Worm (Caenorhabditis elegans) whole organism, L4 larva: Measurements from ENCODE around the gene Y51H4A.941.
"Not testable (repeated sequence)": the region's sequence is repeated elsewhere in the genome, so short reads cannot be mapped to it uniquely, and the experiment has no call there.

ENCODE experiments used
- F10B5.3 ChIP-seq: sonication (generic microtip); optimal IDR thresholded peaks from 2 replicates; lab custom pipeline; 2016; ENCODE audit warnings: mild to moderate bottlenecking, missing genetic modification characterization, missing compliant biosample characterization
- F44E2.7 ChIP-seq: fragments of 200-800 bp; sonication (Bioruptor generic); IDR thresholded peaks from 2 replicates; pipeline ENCODE4 v2.1.2; 2022; ENCODE audit warnings: missing genetic modification characterization, missing compliant biosample characterization
- T20F7.1 ChIP-seq: fragments of 200-800 bp; sonication (Bioruptor generic); optimal IDR thresholded peaks from 2 replicates; lab custom pipeline; 2018; ENCODE audit warnings: mild to moderate bottlenecking, missing genetic modification characterization, missing compliant biosample characterization
- Y75B8A.6 ChIP-seq: fragments of 200-800 bp; sonication (Bioruptor generic); IDR thresholded peaks from 2 replicates; pipeline ENCODE4 v1.3.6; 2022; ENCODE audit warnings: missing genetic modification reagents, missing genetic modification characterization, missing compliant biosample characterization
- ZK546.5 ChIP-seq, 2 experiments: sonication (generic microtip); optimal IDR thresholded peaks; 2 replicates each; lab custom pipeline; 2017; ENCODE audit warnings: missing biosample characterization in 2 of 2, missing genetic modification characterization in 2 of 2
- aha-1 ChIP-seq: fragments of 150-350 bp; peaks from one replicate; lab custom pipeline; 2014; ENCODE audit warnings: missing biosample characterization, missing genetic modification characterization
- ama-1 ChIP-seq: fragments of 150-350 bp; optimal IDR thresholded peaks from 2 replicates; lab custom pipeline; 2014; ENCODE audit warnings: inconsistent platforms, mixed read lengths
- arid-1 ChIP-seq: fragments of 200-800 bp; sonication (Bioruptor generic); conservative IDR thresholded peaks from 2 replicates; pipeline ENCODE4 v1.3.6; 2022; ENCODE audit warnings: missing genetic modification reagents, missing genetic modification characterization, missing compliant biosample characterization
- ceh-28 ChIP-seq: fragments of 150-350 bp; optimal IDR thresholded peaks from 2 replicates; lab custom pipeline; 2014; ENCODE audit warnings: missing biosample characterization, missing genetic modification reagents, missing genetic modification characterization
- ceh-62 ChIP-seq: sonication (generic microtip); optimal IDR thresholded peaks from 2 replicates; lab custom pipeline; 2017; ENCODE audit warnings: missing biosample characterization, missing genetic modification characterization
- cey-2 ChIP-seq: sonication (generic microtip); optimal IDR thresholded peaks from 3 replicates; lab custom pipeline; 2017; ENCODE audit warnings: missing genetic modification characterization, mild to moderate bottlenecking, missing compliant biosample characterization, antibody characterized with exemption, borderline replicate concordance; ENCODE audit not compliant: insufficient read depth
- ctbp-1 ChIP-seq: fragments of 200-800 bp; sonication (Bioruptor generic); IDR thresholded peaks from 2 replicates; pipeline ENCODE4 v1.3.6; 2022; ENCODE audit warnings: missing genetic modification reagents, missing genetic modification characterization, missing compliant biosample characterization
- daf-12 ChIP-seq: fragments of 150-350 bp; optimal IDR thresholded peaks from 2 replicates; lab custom pipeline; 2014; ENCODE audit warnings: missing biosample characterization, missing genetic modification reagents, missing genetic modification characterization
- daf-16 ChIP-seq, 3 experiments: sonication (generic microtip); optimal IDR thresholded peaks; 2 replicates each; lab custom pipeline; 2016 to 2017; ENCODE audit warnings: missing genetic modification characterization in 3 of 3, missing genetic modification reagents in 3 of 3, mild to moderate bottlenecking in 2 of 3, missing compliant biosample characterization in 2 of 3, missing biosample characterization in 1 of 3, moderate library complexity in 1 of 3
- daf-19 ChIP-seq: fragments of 200-800 bp; sonication (Bioruptor generic); conservative IDR thresholded peaks from 2 replicates; pipeline ENCODE4 v1.3.6; 2022; ENCODE audit warnings: missing genetic modification characterization, missing compliant biosample characterization
- daf-8 ChIP-seq: fragments of 200-800 bp; sonication (Bioruptor generic); IDR thresholded peaks from 2 replicates; pipeline ENCODE4 v1.3.6; 2022; ENCODE audit warnings: missing genetic modification characterization, missing compliant biosample characterization
- dmd-6 ChIP-seq: fragments of 200-800 bp; sonication (Bioruptor generic); IDR thresholded peaks from 2 replicates; pipeline ENCODE4 v1.3.6; 2022; ENCODE audit warnings: missing genetic modification reagents, missing genetic modification characterization, missing compliant biosample characterization
- dmd-8 ChIP-seq: fragments of 200-800 bp; sonication (Bioruptor generic); IDR thresholded peaks from 2 replicates; pipeline ENCODE4 v1.3.6; 2022; ENCODE audit warnings: missing genetic modification characterization, missing compliant biosample characterization
- dve-1 ChIP-seq: sonication (generic microtip); optimal IDR thresholded peaks from 2 replicates; lab custom pipeline; 2017; ENCODE audit warnings: antibody characterized with exemption, mild to moderate bottlenecking, missing genetic modification characterization, missing compliant biosample characterization; ENCODE audit not compliant: insufficient read depth
- egl-43 ChIP-seq: fragments of 200-800 bp; sonication (Bioruptor generic); IDR thresholded peaks from 2 replicates; pipeline ENCODE4 v1.3.6; 2022; ENCODE audit warnings: missing genetic modification reagents, missing genetic modification characterization, missing compliant biosample characterization
- fkh-10 ChIP-seq: fragments of 150-350 bp; optimal IDR thresholded peaks from 2 replicates; lab custom pipeline; 2014; ENCODE audit warnings: missing biosample characterization, missing genetic modification reagents, missing genetic modification characterization
- fos-1 ChIP-seq: fragments of 150-350 bp; optimal IDR thresholded peaks from 2 replicates; lab custom pipeline; 2014; ENCODE audit warnings: missing biosample characterization, missing genetic modification characterization
- gei-8 ChIP-seq: fragments of 200-800 bp; sonication (Bioruptor generic); optimal IDR thresholded peaks from 2 replicates; lab custom pipeline; 2018; ENCODE audit warnings: mild to moderate bottlenecking, missing genetic modification characterization, missing compliant biosample characterization
- hlh-30 ChIP-seq: sonication (generic microtip); optimal IDR thresholded peaks from 2 replicates; lab custom pipeline; 2017; ENCODE audit warnings: antibody characterized with exemption, mild to moderate bottlenecking, missing genetic modification characterization, missing compliant biosample characterization; ENCODE audit not compliant: insufficient read depth
- lin-13 ChIP-seq: fragments of 150-350 bp; optimal IDR thresholded peaks from 2 replicates; lab custom pipeline; 2014; ENCODE audit warnings: missing biosample characterization, missing genetic modification reagents, missing genetic modification characterization
- lin-15B ChIP-seq: fragments of 150-350 bp; sonication (generic microtip); optimal IDR thresholded peaks from 3 replicates; lab custom pipeline; 2014; ENCODE audit warnings: missing biosample characterization, missing genetic modification characterization
- lin-29 ChIP-seq: fragments of 200-800 bp; sonication (Bioruptor generic); IDR thresholded peaks from 2 replicates; pipeline ENCODE4 v1.3.6; 2022; ENCODE audit warnings: missing genetic modification reagents, missing genetic modification characterization, missing compliant biosample characterization
- lin-38 ChIP-seq: fragments of 200-800 bp; sonication (Bioruptor generic); IDR thresholded peaks from 2 replicates; pipeline ENCODE4 v1.3.6; 2022; ENCODE audit warnings: missing genetic modification reagents, missing genetic modification characterization, missing compliant biosample characterization
- lsy-2 ChIP-seq, 2 experiments: fragments of 150-350 bp in 1 of 2; sonication (generic microtip) in 1 of 2; optimal IDR thresholded peaks; 2 replicates each; lab custom pipeline; 2014 to 2017; ENCODE audit warnings: missing biosample characterization in 2 of 2, missing genetic modification characterization in 2 of 2
- madf-5 ChIP-seq, 2 experiments: fragments of 200-800 bp; sonication (Bioruptor generic); IDR thresholded peaks; 2 replicates each; pipeline ENCODE4 v1.3.6; 2022; ENCODE audit warnings: missing compliant biosample characterization in 2 of 2, missing genetic modification characterization in 2 of 2
- madf-9 ChIP-seq: fragments of 200-800 bp; sonication (Bioruptor generic); conservative IDR thresholded peaks from 2 replicates; pipeline ENCODE4 v1.3.6; 2022; ENCODE audit warnings: missing genetic modification reagents, missing genetic modification characterization, missing compliant biosample characterization
- mdl-1 ChIP-seq, 2 experiments: fragments of 150-350 bp in 1 of 2; sonication (generic microtip) in 1 of 2; optimal IDR thresholded peaks; 2 replicates each; lab custom pipeline; 2014 to 2017; ENCODE audit warnings: missing biosample characterization in 2 of 2, missing genetic modification characterization in 2 of 2
- nhr-111 ChIP-seq: fragments of 200-800 bp; sonication (Bioruptor generic); optimal IDR thresholded peaks from 2 replicates; lab custom pipeline; 2018; ENCODE audit warnings: mild to moderate bottlenecking, missing genetic modification characterization, missing compliant biosample characterization
- nhr-28 ChIP-seq: fragments of 150-350 bp; optimal IDR thresholded peaks from 2 replicates; lab custom pipeline; 2014; ENCODE audit warnings: missing biosample characterization, missing genetic modification characterization
- nhr-48 ChIP-seq: sonication (generic microtip); optimal IDR thresholded peaks from 2 replicates; lab custom pipeline; 2016; ENCODE audit warnings: mild to moderate bottlenecking, missing genetic modification characterization, missing compliant biosample characterization
- nhr-6 ChIP-seq: fragments of 150-350 bp; optimal IDR thresholded peaks from 2 replicates; lab custom pipeline; 2014; ENCODE audit warnings: missing biosample characterization, missing genetic modification characterization
- pha-4 ChIP-seq, 2 experiments: fragments of 150-350 bp in 1 of 2; fragments of 200-800 bp in 1 of 2; sonication (Bioruptor generic) in 1 of 2; IDR thresholded peaks in 1 of 2; optimal IDR thresholded peaks in 1 of 2; 2 replicates each; pipeline versions ENCODE4 v1.3.6 to Lab custom; 2014 to 2022; ENCODE audit warnings: missing genetic modification characterization in 2 of 2, missing genetic modification reagents in 2 of 2, missing biosample characterization in 1 of 2, missing compliant biosample characterization in 1 of 2
- php-3 ChIP-seq: fragments of 200-800 bp; sonication (Bioruptor generic); IDR thresholded peaks from 2 replicates; pipeline ENCODE4 v1.3.6; 2022; ENCODE audit warnings: missing genetic modification reagents, missing genetic modification characterization, missing compliant biosample characterization
- rbr-2 ChIP-seq: sonication (generic microtip); optimal IDR thresholded peaks from 2 replicates; lab custom pipeline; 2016; ENCODE audit warnings: missing genotype, missing genetic modification characterization, missing compliant biosample characterization
- saeg-2 ChIP-seq: fragments of 200-800 bp; sonication (Bioruptor generic); IDR thresholded peaks from 2 replicates; pipeline ENCODE4 v1.3.6; 2022; ENCODE audit warnings: missing genetic modification reagents, missing genetic modification characterization, missing compliant biosample characterization
- snpc-1.2 ChIP-seq: fragments of 200-800 bp; sonication (Bioruptor generic); IDR thresholded peaks from 2 replicates; pipeline ENCODE4 v1.3.6; 2022; ENCODE audit warnings: missing genetic modification reagents, missing genetic modification characterization, missing compliant biosample characterization
- spr-1 ChIP-seq: sonication (generic microtip); optimal IDR thresholded peaks from 2 replicates; lab custom pipeline; 2016; ENCODE audit warnings: mild to moderate bottlenecking, missing genetic modification characterization, missing compliant biosample characterization
- spr-3 ChIP-seq: fragments of 200-800 bp; sonication (Bioruptor generic); optimal IDR thresholded peaks from 2 replicates; lab custom pipeline; 2018; ENCODE audit warnings: mild to moderate bottlenecking, missing genetic modification characterization, missing compliant biosample characterization
- tag-97 ChIP-seq: fragments of 200-800 bp; sonication (Bioruptor generic); IDR thresholded peaks from 2 replicates; pipeline ENCODE4 v1.3.6; 2022; ENCODE audit warnings: missing genetic modification characterization, missing compliant biosample characterization
- unc-39 ChIP-seq: sonication (generic microtip); optimal IDR thresholded peaks from 2 replicates; lab custom pipeline; 2017; ENCODE audit warnings: missing biosample characterization, missing genetic modification characterization

Y51H4A.941 gene

DNA sequence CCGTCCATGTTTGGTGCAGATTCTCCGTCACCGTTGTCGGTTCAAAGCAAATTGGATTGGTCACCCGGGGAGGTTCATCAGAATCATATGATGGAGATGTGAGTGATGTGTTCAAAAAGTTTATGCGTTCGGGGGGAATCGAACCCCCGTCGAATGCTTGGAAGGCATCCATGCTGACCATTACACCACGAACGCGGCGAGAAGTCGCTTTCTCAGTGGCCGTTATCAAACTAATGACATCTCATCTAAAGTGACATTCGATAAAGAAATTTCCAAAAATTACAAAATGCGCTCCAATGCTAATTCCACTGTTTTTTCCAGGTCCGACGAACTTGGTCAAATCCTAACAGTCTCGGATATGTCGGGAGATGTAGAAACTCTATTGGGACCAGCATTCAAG lies 23.7 kb downstream of the Y51H4A.941 start:
- TF ChIP-seq arid-1: 0 out of 2 replicates have a peak, but pooled peaks have one; percentile 26
- peak; percentile 48 for TF ChIP-seq lin-38 (GFP tag; lab: Robert Waterston, UW)
- peak; percentile 97 for TF ChIP-seq snpc-1.2 (GFP tag; lab: Robert Waterston, UW)

DNA sequence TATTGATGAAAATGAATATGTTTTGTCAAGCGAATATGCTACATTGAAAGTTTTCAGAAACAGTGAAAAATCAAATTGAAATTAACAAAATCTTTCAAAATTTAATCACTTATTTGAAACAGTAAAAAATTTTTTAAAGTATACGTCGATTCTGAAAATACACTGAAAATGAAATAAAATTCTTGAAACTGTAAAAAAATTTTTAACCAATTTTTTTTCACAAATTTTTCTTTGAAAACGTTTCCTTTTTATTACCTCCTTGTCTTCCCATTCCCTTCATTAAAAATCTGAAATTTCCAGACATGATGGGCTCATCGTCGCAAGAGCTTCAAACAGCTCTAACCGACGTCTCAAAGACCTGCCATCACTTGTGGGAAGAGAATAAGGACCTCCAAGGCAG lies 30.4 kb downstream of the Y51H4A.941 start, which contains the start of gene sta-1:
Gene sta-1 (plus strand): TSS at position 301 of the 400 bp plus-strand sequence.
- not testable (repeated sequence) for TF ChIP-seq pha-4 (GFP tag; IDR thresholded peaks at IDR 0.05; lab: Robert Waterston, UW); pha-4 (tag; optimal IDR thresholded peaks at IDR 0.05; lab: Kevin White, UChicago); F44E2.7 (GFP tag; lab: Robert Waterston, UW); ZK546.5 (tag; optimal IDR thresholded peaks at IDR 0.05; lab: Kevin White, UChicago)

DNA sequence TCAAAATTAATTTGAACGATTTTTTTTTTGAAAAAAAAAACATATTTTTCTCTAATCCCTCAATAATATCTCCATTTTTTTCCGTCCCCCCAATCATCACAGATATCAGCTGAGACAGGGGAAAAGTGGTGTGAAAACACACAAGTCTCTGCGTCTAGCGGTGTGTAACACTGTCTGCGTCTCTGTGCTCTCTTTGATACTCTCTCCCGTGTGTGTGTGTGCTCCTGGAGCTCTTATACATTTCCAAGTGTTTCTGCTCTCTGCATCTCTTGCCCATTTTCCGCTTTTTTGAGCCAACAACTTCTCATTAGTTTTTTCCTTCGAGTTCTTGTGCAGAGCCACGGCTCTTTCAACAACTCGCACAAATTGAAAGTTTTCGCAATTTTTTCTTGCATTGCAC lies 30.9 kb downstream of the Y51H4A.941 start:
- no peak for TF ChIP-seq F44E2.7 (GFP tag; lab: Robert Waterston, UW)
- peak; percentile 42 for TF ChIP-seq dve-1
- no peak for TF ChIP-seq dmd-8 (GFP tag; lab: Robert Waterston, UW)
- peak in 1 of 2 experiments; percentile 4 for TF ChIP-seq mdl-1 (tag; optimal IDR thresholded peaks at IDR 0.05; lab: Kevin White, UChicago)
- TF ChIP-seq fkh-10: peak; percentile 36
- no peak for TF ChIP-seq ama-1 (lab: Kevin White, UChicago)
- TF ChIP-seq T20F7.1 (GFP tag; lab: Kevin White, UChicago): no peak
- TF ChIP-seq gei-8 (GFP tag; lab: Kevin White, UChicago): no peak
- no peak for TF ChIP-seq spr-3
- TF ChIP-seq php-3 (GFP tag; lab: Robert Waterston, UW): no peak
- TF ChIP-seq nhr-28: peak; percentile 31
- TF ChIP-seq tag-97: no peak
- TF ChIP-seq nhr-111: no peak
- peak; percentile 44; the same call in 1 of the 2 replicates for TF ChIP-seq dmd-6 (GFP tag; lab: Robert Waterston, UW)
- TF ChIP-seq daf-8 (GFP tag; lab: Robert Waterston, UW): no peak
- 0 out of 2 replicates have a peak, but pooled peaks have one; percentile 45 for TF ChIP-seq ctbp-1 (GFP tag; lab: Robert Waterston, UW)
- TF ChIP-seq madf-9 (GFP tag; lab: Robert Waterston, UW): 0 out of 2 replicates have a peak, but pooled peaks have one; percentile 21
- no peak for TF ChIP-seq spr-1 (tag; lab: Kevin White, UChicago)
- no peak for TF ChIP-seq aha-1 (tag; lab: Kevin White, UChicago)
- no peak for TF ChIP-seq unc-39 (tag; lab: Kevin White, UChicago)
- peak in 1 of 2 experiments; percentile 35 for TF ChIP-seq daf-16 (GFP tag; optimal IDR thresholded peaks at IDR 0.05; lab: Kevin White, UChicago)
- TF ChIP-seq daf-16 (tag; optimal IDR thresholded peaks at IDR 0.05; lab: Kevin White, UChicago): peak; percentile 72
- TF ChIP-seq nhr-6 (tag; lab: Kevin White, UChicago): no peak
- TF ChIP-seq lin-15B (tag; lab: Kevin White, UChicago): no peak
- TF ChIP-seq ceh-28 (tag; lab: Kevin White, UChicago): no peak
- TF ChIP-seq ceh-62 (tag; lab: Kevin White, UChicago): no peak
- peak; percentile 45 for TF ChIP-seq lin-13
- TF ChIP-seq madf-5 (GFP tag; IDR thresholded peaks at IDR 0.05; lab: Robert Waterston, UW): no peak
- no peak for TF ChIP-seq daf-12 (tag; lab: Kevin White, UChicago)
- TF ChIP-seq lin-29: no peak
- TF ChIP-seq Y75B8A.6 (GFP tag; lab: Robert Waterston, UW): no peak
- TF ChIP-seq daf-19: no peak
- peak; percentile 29 for TF ChIP-seq rbr-2 (tag; lab: Kevin White, UChicago)
- TF ChIP-seq lsy-2 (tag; optimal IDR thresholded peaks at IDR 0.05; lab: Kevin White, UChicago): peak; percentile 27 to 74
- TF ChIP-seq pha-4 (GFP tag; IDR thresholded peaks at IDR 0.05; lab: Robert Waterston, UW): peak; percentile 47; the same call in 1 of the 2 replicates
- TF ChIP-seq pha-4 (tag; optimal IDR thresholded peaks at IDR 0.05; lab: Kevin White, UChicago): no peak
- no peak for TF ChIP-seq saeg-2
- peak; percentile 56 for TF ChIP-seq hlh-30 (tag; lab: Kevin White, UChicago)
- TF ChIP-seq cey-2: no peak
- TF ChIP-seq nhr-48 (tag; lab: Kevin White, UChicago): no peak
- no peak for TF ChIP-seq F10B5.3 (tag; lab: Kevin White, UChicago)
- TF ChIP-seq fos-1: no peak
- no peak for TF ChIP-seq egl-43 (GFP tag; lab: Robert Waterston, UW)
